Fruit fly (Drosophila melanogaster) whole organism, embryonic: Measurements from ENCODE around the gene Hsp22.

ENCODE experiments used
- Asciz ChIP-seq: fragments of 200-800 bp; sonication (Bioruptor generic); optimal IDR thresholded peaks from 2 replicates; lab custom pipeline; 2017; ENCODE audit warnings: missing biosample characterization, mild to moderate bottlenecking, missing genetic modification characterization, missing genetic modification reagents
- Bdp1 ChIP-seq: fragments of 200-800 bp; sonication (Bioruptor generic); optimal IDR thresholded peaks from 3 replicates; lab custom pipeline; 2016; ENCODE audit warnings: missing biosample characterization, missing genetic modification characterization
- BtbVII ChIP-seq: fragments of 200-800 bp; sonication (Bioruptor generic); optimal IDR thresholded peaks from 3 replicates; lab custom pipeline; 2017; ENCODE audit warnings: missing biosample characterization, mild to moderate bottlenecking, missing genetic modification characterization
- CG12219 ChIP-seq: fragments of 200-800 bp; sonication (Bioruptor generic); optimal IDR thresholded peaks from 3 replicates; lab custom pipeline; 2018; ENCODE audit warnings: missing biosample characterization, mild to moderate bottlenecking, missing genetic modification characterization
- CG12299 ChIP-seq: fragments of 200-800 bp; sonication (Bioruptor generic); optimal IDR thresholded peaks from 2 replicates; lab custom pipeline; 2018; ENCODE audit warnings: missing biosample characterization, mild to moderate bottlenecking, missing genetic modification characterization
- CG13296 ChIP-seq: fragments of 200-800 bp; sonication (Bioruptor generic); optimal IDR thresholded peaks from 3 replicates; lab custom pipeline; 2018; ENCODE audit warnings: missing biosample characterization, mild to moderate bottlenecking, missing genetic modification characterization
- CG1647 ChIP-seq: fragments of 200-800 bp; sonication (Bioruptor generic); optimal IDR thresholded peaks from 3 replicates; lab custom pipeline; 2016; ENCODE audit warnings: missing biosample characterization, missing genetic modification characterization
- CG17328 ChIP-seq: fragments of 200-800 bp; sonication (Bioruptor generic); IDR thresholded peaks from 2 replicates; pipeline ENCODE4 v1.3.6; 2022; ENCODE audit warnings: missing biosample characterization, missing genetic modification characterization
- CG17385 ChIP-seq: fragments of 200-800 bp; sonication (Bioruptor generic); optimal IDR thresholded peaks from 3 replicates; lab custom pipeline; 2018; ENCODE audit warnings: missing biosample characterization, mild to moderate bottlenecking, missing genetic modification characterization
- CG18262 ChIP-seq: fragments of 200-800 bp; optimal IDR thresholded peaks from 3 replicates; lab custom pipeline; 2019; ENCODE audit warnings: missing biosample characterization, mild to moderate bottlenecking, missing genetic modification characterization, moderate library complexity
- CG3065 ChIP-seq: fragments of 200-800 bp; sonication (Bioruptor generic); optimal IDR thresholded peaks from 2 replicates; lab custom pipeline; 2016; ENCODE audit warnings: missing biosample characterization, missing genetic modification characterization
- CG31388 ChIP-seq: fragments of 200-800 bp; sonication (Bioruptor generic); optimal IDR thresholded peaks from 2 replicates; lab custom pipeline; 2016; ENCODE audit warnings: missing biosample characterization, missing genetic modification characterization
- CG42726 ChIP-seq: fragments of 200-800 bp; sonication (Bioruptor generic); IDR thresholded peaks from 2 replicates; pipeline ENCODE4 v1.3.6; 2022; ENCODE audit warnings: missing biosample characterization, missing genetic modification characterization; ENCODE audit not compliant: partially characterized antibody
- CG8089 ChIP-seq: fragments of 200-800 bp; sonication (Bioruptor generic); optimal IDR thresholded peaks from 3 replicates; lab custom pipeline; 2016; ENCODE audit warnings: missing biosample characterization, missing genetic modification characterization
- CG8281 ChIP-seq: fragments of 200-800 bp; sonication (Bioruptor generic); optimal IDR thresholded peaks from 2 replicates; lab custom pipeline; 2018; ENCODE audit warnings: missing biosample characterization, mild to moderate bottlenecking, missing genetic modification characterization, moderate library complexity
- CG9817 ChIP-seq: fragments of 200-800 bp; sonication (Bioruptor generic); optimal IDR thresholded peaks from 2 replicates; lab custom pipeline; 2018; ENCODE audit warnings: missing biosample characterization, mild to moderate bottlenecking, missing genetic modification characterization, moderate library complexity
- Dfd ChIP-seq, 2 experiments: fragments of >200 bp; optimal IDR thresholded peaks; 2 replicates each; lab custom pipeline; 2017; ENCODE audit warnings: missing biosample characterization in 2 of 2, missing genetic modification characterization in 2 of 2
- Doc2 ChIP-seq: fragments of 200-800 bp; sonication (Bioruptor generic); IDR thresholded peaks from 2 replicates; pipeline ENCODE4 v1.3.6; 2022; ENCODE audit warnings: missing biosample characterization, missing genetic modification characterization
- Eip74EF ChIP-seq, 2 experiments: fragments of 200-800 bp in 1 of 2; fragments of >200 bp in 1 of 2; sonication (Bioruptor generic) in 1 of 2; optimal IDR thresholded peaks; 2 replicates each; lab custom pipeline; 2017 to 2019; ENCODE audit warnings: missing biosample characterization in 2 of 2, missing genetic modification characterization in 2 of 2, mild to moderate bottlenecking in 1 of 2, moderate library complexity in 1 of 2
- Elba2 ChIP-seq: fragments of 200-800 bp; sonication (Bioruptor generic); optimal IDR thresholded peaks from 3 replicates; lab custom pipeline; 2016; ENCODE audit warnings: missing biosample characterization, missing genetic modification characterization
- Hr3 ChIP-seq: fragments of 200-800 bp; sonication (Bioruptor generic); optimal IDR thresholded peaks from 3 replicates; lab custom pipeline; 2016; ENCODE audit warnings: missing biosample characterization, missing genetic modification characterization
- Hr51 ChIP-seq, 2 experiments: fragments of 200-800 bp; sonication (Bioruptor generic); optimal IDR thresholded peaks; 2 replicates in 1 of 2; 3 replicates in 1 of 2; lab custom pipeline; 2016 to 2018; ENCODE audit warnings: missing biosample characterization in 2 of 2, missing genetic modification characterization in 2 of 2, mild to moderate bottlenecking in 1 of 2, moderate library complexity in 1 of 2
- Nf-YA ChIP-seq: fragments of 200-800 bp; sonication (Bioruptor generic); IDR thresholded peaks from 2 replicates; pipeline ENCODE4 v1.3.6; 2022; ENCODE audit warnings: missing biosample characterization, missing genetic modification characterization
- PHDP ChIP-seq: fragments of 200-800 bp; sonication (Bioruptor generic); optimal IDR thresholded peaks from 3 replicates; lab custom pipeline; 2018; ENCODE audit warnings: missing biosample characterization, mild to moderate bottlenecking, missing genetic modification characterization, moderate library complexity
- Rfx ChIP-seq: fragments of 200-800 bp; sonication (Bioruptor generic); IDR thresholded peaks from 2 replicates; pipeline ENCODE4 v1.3.6; 2022; ENCODE audit warnings: missing biosample characterization, missing genetic modification characterization
- Spps ChIP-seq: fragments of 200-800 bp; sonication (Bioruptor generic); optimal IDR thresholded peaks from 2 replicates; lab custom pipeline; 2018; ENCODE audit warnings: missing biosample characterization, mild to moderate bottlenecking, missing genetic modification characterization
- Stat92E ChIP-seq, 3 experiments: fragments of >200 bp in 2 of 3; fragments of 200-800 bp in 1 of 3; sonication (Bioruptor generic) in 1 of 3; optimal IDR thresholded peaks; 2 replicates each; lab custom pipeline; 2017 to 2019; ENCODE audit warnings: missing biosample characterization in 3 of 3, missing genetic modification characterization in 3 of 3, mild to moderate bottlenecking in 1 of 3, moderate library complexity in 1 of 3
- ab ChIP-seq: fragments of 200-800 bp; sonication (Bioruptor generic); optimal IDR thresholded peaks from 2 replicates; lab custom pipeline; 2016; ENCODE audit warnings: missing biosample characterization, missing genetic modification characterization
- amos ChIP-seq: fragments of 200-800 bp; sonication (Bioruptor generic); IDR thresholded peaks from 2 replicates; pipeline ENCODE4 v1.3.6; 2022; ENCODE audit warnings: missing biosample characterization, missing genetic modification characterization; ENCODE audit not compliant: partially characterized antibody
- bab2 ChIP-seq: fragments of 200-800 bp; sonication (Bioruptor generic); optimal IDR thresholded peaks from 2 replicates; lab custom pipeline; 2016; ENCODE audit warnings: missing biosample characterization, missing genetic modification characterization
- dati ChIP-seq: fragments of 200-800 bp; sonication (Bioruptor generic); IDR thresholded peaks from 2 replicates; pipeline ENCODE4 v1.3.6; 2022; ENCODE audit warnings: missing biosample characterization, missing genetic modification characterization
- dmrt11E ChIP-seq: fragments of 200-800 bp; sonication (Bioruptor generic); optimal IDR thresholded peaks from 3 replicates; lab custom pipeline; 2018; ENCODE audit warnings: missing biosample characterization, mild to moderate bottlenecking, missing genetic modification characterization, moderate library complexity
- dpn ChIP-seq, 2 experiments: fragments of 200-800 bp; sonication (Bioruptor generic); optimal IDR thresholded peaks; 3 replicates each; lab custom pipeline; 2016; ENCODE audit warnings: missing biosample characterization in 2 of 2, missing genetic modification characterization in 2 of 2
- ewg ChIP-seq: fragments of 200-800 bp; sonication (Bioruptor generic); optimal IDR thresholded peaks from 3 replicates; lab custom pipeline; 2017; ENCODE audit warnings: mild to moderate bottlenecking, missing biosample characterization, missing genetic modification reagents, missing genetic modification characterization
- fd102C ChIP-seq: fragments of 200-800 bp; sonication (Bioruptor generic); optimal IDR thresholded peaks from 2 replicates; lab custom pipeline; 2018; ENCODE audit warnings: missing biosample characterization, mild to moderate bottlenecking, missing genetic modification characterization, moderate library complexity
- fd96Cb ChIP-seq: fragments of 200-800 bp; sonication (Bioruptor generic); optimal IDR thresholded peaks from 2 replicates; lab custom pipeline; 2018; ENCODE audit warnings: missing biosample characterization, mild to moderate bottlenecking, missing genetic modification characterization, moderate library complexity
- gcm ChIP-seq: fragments of 200-800 bp; sonication (Bioruptor generic); optimal IDR thresholded peaks from 2 replicates; lab custom pipeline; 2019; ENCODE audit warnings: missing biosample characterization, mild to moderate bottlenecking, missing genetic modification characterization, moderate library complexity
- gro ChIP-seq: fragments of 200-800 bp; sonication (Bioruptor generic); optimal IDR thresholded peaks from 2 replicates; lab custom pipeline; 2016; ENCODE audit warnings: missing biosample characterization, missing genetic modification characterization
- gt ChIP-seq: fragments of 200-800 bp; sonication (Bioruptor generic); IDR thresholded peaks from 2 replicates; pipeline ENCODE4 v1.3.6; 2022; ENCODE audit warnings: missing biosample characterization, missing genetic modification characterization
- hb ChIP-seq: fragments of 200-800 bp; sonication (Bioruptor generic); IDR thresholded peaks from 3 replicates; pipeline ENCODE4 v1.3.6; 2022; ENCODE audit warnings: missing biosample characterization, missing genetic modification characterization; ENCODE audit not compliant: partially characterized antibody
- lola ChIP-seq, 3 experiments: fragments of >200 bp in 2 of 3; fragments of 200-800 bp in 1 of 3; sonication (Bioruptor generic) in 1 of 3; optimal IDR thresholded peaks; 2 replicates each; lab custom pipeline; 2017 to 2019; ENCODE audit warnings: missing biosample characterization in 3 of 3, missing genetic modification characterization in 3 of 3, mild to moderate bottlenecking in 1 of 3, moderate library complexity in 1 of 3
- org-1 ChIP-seq: fragments of 200-800 bp; sonication (Bioruptor generic); optimal IDR thresholded peaks from 2 replicates; lab custom pipeline; 2017; ENCODE audit warnings: missing biosample characterization, missing genetic modification characterization
- pb ChIP-seq: fragments of 200-800 bp; sonication (Bioruptor generic); optimal IDR thresholded peaks from 3 replicates; lab custom pipeline; 2016; ENCODE audit warnings: missing biosample characterization, missing genetic modification characterization
- rib ChIP-seq: fragments of 200-800 bp; sonication (Bioruptor generic); IDR thresholded peaks from 2 replicates; pipeline ENCODE4 v1.3.6; 2022; ENCODE audit warnings: missing biosample characterization, missing genetic modification characterization
- schlank ChIP-seq: fragments of 200-800 bp; sonication (Bioruptor generic); optimal IDR thresholded peaks from 2 replicates; lab custom pipeline; 2018; ENCODE audit warnings: missing biosample characterization, mild to moderate bottlenecking, missing genetic modification characterization
- sima ChIP-seq: fragments of 200-800 bp; sonication (Bioruptor generic); optimal IDR thresholded peaks from 2 replicates; lab custom pipeline; 2016; ENCODE audit warnings: missing biosample characterization, missing genetic modification characterization
- slou ChIP-seq: fragments of 200-800 bp; sonication (Bioruptor generic); optimal IDR thresholded peaks from 3 replicates; lab custom pipeline; 2016; ENCODE audit warnings: missing biosample characterization, missing genetic modification characterization
- stc ChIP-seq: fragments of 200-800 bp; sonication (Bioruptor generic); IDR thresholded peaks from 2 replicates; pipeline ENCODE4 v1.3.6; 2022; ENCODE audit warnings: missing biosample characterization, missing genetic modification characterization
- stwl ChIP-seq: fragments of 200-800 bp; sonication (Bioruptor generic); optimal IDR thresholded peaks from 3 replicates; lab custom pipeline; 2018; ENCODE audit warnings: missing biosample characterization, mild to moderate bottlenecking, missing genetic modification characterization, moderate library complexity
- tap ChIP-seq: fragments of 200-800 bp; optimal IDR thresholded peaks from 3 replicates; lab custom pipeline; 2019; ENCODE audit warnings: missing biosample characterization, mild to moderate bottlenecking, missing genetic modification characterization, moderate library complexity

Hsp22 gene

dm6 chr3L:9397156-9397555 lies 24.4 kb downstream of the Hsp22 start (continued):
- TF ChIP-seq CG12299 (tag; lab: Kevin White, UChicago), result peak; percentile 80
- TF ChIP-seq CG18262 (tag; lab: Kevin White, UChicago), result peak; percentile 46
- no peak for TF ChIP-seq ab (GFP tag; lab: Kevin White, UChicago)
- TF ChIP-seq tap (tag; lab: Kevin White, UChicago), result peak; percentile 55
- no peak for TF ChIP-seq CG3065
- TF ChIP-seq dati, result no peak
- no peak for TF ChIP-seq ewg (GFP tag; lab: Kevin White, UChicago)
- peak; percentile 94 for TF ChIP-seq gro (GFP tag; lab: Kevin White, UChicago)
- TF ChIP-seq CG1647 (GFP tag; lab: Kevin White, UChicago), result peak; percentile 69
- peak; percentile 18 for TF ChIP-seq Bdp1 (GFP tag; lab: Kevin White, UChicago)
- TF ChIP-seq CG42726 (GFP tag; lab: Robert Waterston, UW), result no peak
- no peak for TF ChIP-seq sima
- peak; percentile 30 for TF ChIP-seq CG12219 (GFP tag; lab: Kevin White, UChicago)
- TF ChIP-seq Rfx (GFP tag; lab: Robert Waterston, UW), result peak; percentile 69
- TF ChIP-seq Hr3, result no peak
- peak; percentile 16; the same call in 1 of the 2 replicates for TF ChIP-seq CG17328
- peak; percentile 80 for TF ChIP-seq org-1
- TF ChIP-seq CG13296 (GFP tag; lab: Kevin White, UChicago), result peak; percentile 84
- TF ChIP-seq Eip74EF (GFP tag; optimal IDR thresholded peaks at IDR 0.05; lab: Kevin White, UChicago), result no peak
- peak; percentile 36 for TF ChIP-seq CG17385
- peak; percentile 80 for TF ChIP-seq fd102C (GFP tag; lab: Kevin White, UChicago)
- no peak for TF ChIP-seq fd96Cb (tag; lab: Kevin White, UChicago)
- no peak for TF ChIP-seq stwl (tag; lab: Kevin White, UChicago)
- no peak for TF ChIP-seq amos
- peak; percentile 33; the same call in 1 of the 2 replicates for TF ChIP-seq rib (GFP tag; lab: Robert Waterston, UW)
- TF ChIP-seq Elba2, result no peak
- peak; percentile 41 for TF ChIP-seq Spps (tag; lab: Kevin White, UChicago)
- peak; percentile 44 for TF ChIP-seq bab2 (GFP tag; lab: Kevin White, UChicago)
- TF ChIP-seq CG8281 (tag; lab: Kevin White, UChicago), result peak; percentile 32
- TF ChIP-seq BtbVII (GFP tag; lab: Kevin White, UChicago), result peak; percentile 91
- no peak for TF ChIP-seq Stat92E (GFP tag; optimal IDR thresholded peaks at IDR 0.05; lab: Kevin White, UChicago)
- TF ChIP-seq Dfd (GFP tag; optimal IDR thresholded peaks at IDR 0.05; lab: Kevin White, UChicago), result no peak
- TF ChIP-seq stc (GFP tag; lab: Robert Waterston, UW), result peak; percentile 53; the same call in 1 of the 2 replicates
- no peak for TF ChIP-seq gt
- TF ChIP-seq pb, result no peak
- peak; percentile 51 for TF ChIP-seq PHDP (tag; lab: Kevin White, UChicago)
- TF ChIP-seq schlank, result peak; percentile 89
- TF ChIP-seq dpn (GFP tag; optimal IDR thresholded peaks at IDR 0.05; lab: Kevin White, UChicago), result peak in 1 of 2 experiments; percentile 67
- TF ChIP-seq lola (GFP tag; optimal IDR thresholded peaks at IDR 0.05; lab: Kevin White, UChicago), result no peak
- TF ChIP-seq dmrt11E (tag; lab: Kevin White, UChicago), result no peak
- no peak for TF ChIP-seq slou (GFP tag; lab: Kevin White, UChicago)
- no peak for TF ChIP-seq CG8089 (GFP tag; lab: Kevin White, UChicago)
- TF ChIP-seq Asciz (GFP tag; lab: Kevin White, UChicago), result peak; percentile 85
- no peak for TF ChIP-seq CG31388 (GFP tag; lab: Kevin White, UChicago)
- TF ChIP-seq CG9817 (tag; lab: Kevin White, UChicago), result peak; percentile 35
- TF ChIP-seq Doc2, result no peak
- no peak for TF ChIP-seq hb (GFP tag; lab: Robert Waterston, UW)
- TF ChIP-seq gcm (GFP tag; lab: Kevin White, UChicago), result peak; percentile 18
- TF ChIP-seq Nf-YA (GFP tag; lab: Robert Waterston, UW), result 0 out of 2 replicates have a peak, but pooled peaks have one; percentile 31
- TF ChIP-seq Hr51 (GFP tag; optimal IDR thresholded peaks at IDR 0.05; lab: Kevin White, UChicago), result peak in 1 of 2 experiments; percentile 30
